Fruit fly (Drosophila melanogaster) whole organism, embryonic: ENCODE results near the gene grnd.

Source experiments
- ATbp ChIP-seq: fragments of 200-800 bp; sonication (Bioruptor generic); optimal IDR thresholded peaks from 2 replicates; lab custom pipeline; 2017; ENCODE audit warnings: missing biosample characterization, mild to moderate bottlenecking, missing genetic modification characterization, missing genetic modification reagents
- Atf-2 ChIP-seq: fragments of 200-800 bp; sonication (Bioruptor generic); optimal IDR thresholded peaks from 2 replicates; lab custom pipeline; 2016; ENCODE audit warnings: missing biosample characterization, missing genetic modification characterization
- Blimp-1 ChIP-seq: fragments of 200-800 bp; sonication (Bioruptor generic); optimal IDR thresholded peaks from 3 replicates; lab custom pipeline; 2018; ENCODE audit warnings: missing biosample characterization, missing genetic modification characterization, mild to moderate bottlenecking, moderate library complexity, missing genetic modification reagents
- CG1233 ChIP-seq: fragments of 200-800 bp; sonication (Bioruptor generic); optimal IDR thresholded peaks from 4 replicates; lab custom pipeline; 2018; ENCODE audit warnings: missing biosample characterization, mild to moderate bottlenecking, missing genetic modification characterization
- CG13287 ChIP-seq: fragments of 200-800 bp; sonication (Bioruptor generic); IDR thresholded peaks from 2 replicates; pipeline ENCODE4 v1.3.6; 2022; ENCODE audit warnings: missing biosample characterization, missing genetic modification characterization; ENCODE audit not compliant: partially characterized antibody
- CG13775 ChIP-seq: fragments of 200-800 bp; sonication (Bioruptor generic); optimal IDR thresholded peaks from 3 replicates; lab custom pipeline; 2017; ENCODE audit warnings: missing biosample characterization, mild to moderate bottlenecking, missing genetic modification characterization
- CG14667 ChIP-seq: fragments of 200-800 bp; sonication (Bioruptor generic); IDR thresholded peaks from 2 replicates; pipeline ENCODE4 v1.3.6; 2022; ENCODE audit warnings: missing biosample characterization, missing genetic modification characterization
- CG15514 ChIP-seq: fragments of 200-800 bp; sonication (Bioruptor generic); optimal IDR thresholded peaks from 3 replicates; lab custom pipeline; 2017; ENCODE audit warnings: missing biosample characterization, missing genetic modification characterization, mild to moderate bottlenecking, moderate library complexity, missing genetic modification reagents
- CG15601 ChIP-seq: fragments of 200-800 bp; sonication (Bioruptor generic); optimal IDR thresholded peaks from 3 replicates; lab custom pipeline; 2019; ENCODE audit warnings: missing biosample characterization, mild to moderate bottlenecking, missing genetic modification characterization, moderate library complexity
- CG1603 ChIP-seq: fragments of 200-800 bp; sonication (Bioruptor generic); optimal IDR thresholded peaks from 2 replicates; lab custom pipeline; 2019; ENCODE audit warnings: missing biosample characterization, mild to moderate bottlenecking, missing genetic modification characterization, moderate library complexity
- CG17612 ChIP-seq: fragments of 200-800 bp; sonication (Bioruptor generic); IDR thresholded peaks from 2 replicates; pipeline ENCODE4 v1.3.6; 2022; ENCODE audit warnings: missing biosample characterization, missing genetic modification characterization
- CG1832 ChIP-seq: fragments of 200-800 bp; sonication (Bioruptor generic); optimal IDR thresholded peaks from 2 replicates; lab custom pipeline; 2017; ENCODE audit warnings: missing biosample characterization, mild to moderate bottlenecking, missing genetic modification characterization, inconsistent platforms
- CG31224 ChIP-seq: fragments of 200-800 bp; sonication (Bioruptor generic); IDR thresholded peaks from 2 replicates; pipeline ENCODE4 v1.3.6; 2022; ENCODE audit warnings: missing biosample characterization, missing genetic modification characterization
- CG3163 ChIP-seq: fragments of 200-800 bp; sonication (Bioruptor generic); optimal IDR thresholded peaks from 3 replicates; lab custom pipeline; 2016; ENCODE audit warnings: missing biosample characterization, missing genetic modification characterization
- CG32532 ChIP-seq: fragments of 200-800 bp; sonication (Bioruptor generic); IDR thresholded peaks from 2 replicates; pipeline ENCODE4 v1.3.6; 2022; ENCODE audit warnings: missing biosample characterization, missing genetic modification characterization
- CG3726 ChIP-seq: fragments of 200-800 bp; sonication (Bioruptor generic); IDR thresholded peaks from 3 replicates; pipeline ENCODE4, ENCODE4 v1.3.6; 2022; ENCODE audit warnings: missing biosample characterization, missing genetic modification characterization
- CG4424 ChIP-seq: fragments of 200-800 bp; sonication (Bioruptor generic); optimal IDR thresholded peaks from 3 replicates; lab custom pipeline; 2016; ENCODE audit warnings: missing biosample characterization, missing genetic modification characterization
- CG6254 ChIP-seq: fragments of 200-800 bp; sonication (Bioruptor generic); optimal IDR thresholded peaks from 3 replicates; lab custom pipeline; 2017; ENCODE audit warnings: mild to moderate bottlenecking, missing biosample characterization, missing genetic modification reagents, missing genetic modification characterization
- CG6683 ChIP-seq: fragments of 200-800 bp; sonication (Bioruptor generic); optimal IDR thresholded peaks from 2 replicates; lab custom pipeline; 2017; ENCODE audit warnings: missing biosample characterization, mild to moderate bottlenecking, missing genetic modification characterization, missing genetic modification reagents
- CG6813 ChIP-seq: fragments of 200-800 bp; sonication (Bioruptor generic); optimal IDR thresholded peaks from 2 replicates; lab custom pipeline; 2017; ENCODE audit warnings: missing biosample characterization, missing genetic modification characterization, mild to moderate bottlenecking, moderate library complexity, missing genetic modification reagents
- CG8359 ChIP-seq: fragments of 200-800 bp; sonication (Bioruptor generic); optimal IDR thresholded peaks from 2 replicates; lab custom pipeline; 2017; ENCODE audit warnings: missing biosample characterization, mild to moderate bottlenecking, missing genetic modification characterization, borderline replicate concordance
- CG9797 ChIP-seq: fragments of 200-800 bp; sonication (Bioruptor generic); optimal IDR thresholded peaks from 3 replicates; lab custom pipeline; 2018; ENCODE audit warnings: missing biosample characterization, mild to moderate bottlenecking, missing genetic modification characterization
- CG9817 ChIP-seq: fragments of 200-800 bp; sonication (Bioruptor generic); optimal IDR thresholded peaks from 2 replicates; lab custom pipeline; 2018; ENCODE audit warnings: missing biosample characterization, mild to moderate bottlenecking, missing genetic modification characterization, moderate library complexity
- D ChIP-seq, 2 experiments: fragments of 200-800 bp in 1 of 2; fragments of >200 bp in 1 of 2; sonication (Bioruptor generic) in 1 of 2; optimal IDR thresholded peaks; 2 replicates in 1 of 2; 3 replicates in 1 of 2; lab custom pipeline; 2017; ENCODE audit warnings: mild to moderate bottlenecking in 1 of 2, missing biosample characterization in 1 of 2, missing genetic modification characterization in 1 of 2, missing genetic modification reagents in 1 of 2
- Hr3 ChIP-seq: fragments of 200-800 bp; sonication (Bioruptor generic); optimal IDR thresholded peaks from 3 replicates; lab custom pipeline; 2016; ENCODE audit warnings: missing biosample characterization, missing genetic modification characterization
- Hsf ChIP-seq: fragments of 200-800 bp; sonication (Bioruptor generic); optimal IDR thresholded peaks from 3 replicates; lab custom pipeline; 2016; ENCODE audit warnings: missing biosample characterization, missing genetic modification characterization
- Mad ChIP-seq: fragments of 200-800 bp; sonication (Bioruptor generic); optimal IDR thresholded peaks from 2 replicates; lab custom pipeline; 2016; ENCODE audit warnings: missing biosample characterization, missing genetic modification characterization
- Mes4 ChIP-seq: fragments of 200-800 bp; sonication (Bioruptor generic); optimal IDR thresholded peaks from 2 replicates; lab custom pipeline; 2016; ENCODE audit warnings: missing biosample characterization, missing genetic modification characterization
- Pdp1 ChIP-seq, 2 experiments: fragments of 200-800 bp; sonication (Bioruptor generic); optimal IDR thresholded peaks; 3 replicates each; lab custom pipeline; 2016; ENCODE audit warnings: missing biosample characterization in 2 of 2, missing genetic modification characterization in 2 of 2, mild to moderate bottlenecking in 1 of 2, moderate library complexity in 1 of 2
- Sox100B ChIP-seq: fragments of 200-800 bp; sonication (Bioruptor generic); optimal IDR thresholded peaks from 3 replicates; lab custom pipeline; 2018; ENCODE audit warnings: missing biosample characterization, mild to moderate bottlenecking, missing genetic modification characterization
- Xrp1 ChIP-seq: fragments of 200-800 bp; sonication (Bioruptor generic); IDR thresholded peaks from 2 replicates; pipeline ENCODE4 v1.3.6; 2022; ENCODE audit warnings: missing biosample characterization, missing genetic modification characterization
- YL-1 ChIP-seq: fragments of 200-800 bp; sonication (Bioruptor generic); optimal IDR thresholded peaks from 3 replicates; lab custom pipeline; 2017; ENCODE audit warnings: missing biosample characterization, mild to moderate bottlenecking, missing genetic modification characterization
- ab ChIP-seq: fragments of 200-800 bp; sonication (Bioruptor generic); optimal IDR thresholded peaks from 2 replicates; lab custom pipeline; 2016; ENCODE audit warnings: missing biosample characterization, missing genetic modification characterization
- ac ChIP-seq: fragments of 200-800 bp; sonication (Bioruptor generic); optimal IDR thresholded peaks from 3 replicates; lab custom pipeline; 2017; ENCODE audit warnings: missing biosample characterization, mild to moderate bottlenecking, missing genetic modification characterization
- al ChIP-seq: fragments of 200-800 bp; sonication (Bioruptor generic); IDR thresholded peaks from 2 replicates; pipeline ENCODE4 v1.3.6; 2022; ENCODE audit warnings: missing biosample characterization, missing genetic modification characterization
- ash1 ChIP-seq: fragments of 200-800 bp; sonication (Bioruptor generic); optimal IDR thresholded peaks from 2 replicates; lab custom pipeline; 2018; ENCODE audit warnings: missing biosample characterization, mild to moderate bottlenecking, missing genetic modification characterization
- bcd ChIP-seq: fragments of 200-800 bp; sonication (Bioruptor generic); optimal IDR thresholded peaks from 2 replicates; lab custom pipeline; 2017; ENCODE audit warnings: missing biosample characterization, mild to moderate bottlenecking, missing genetic modification characterization
- bsh ChIP-seq, 2 experiments: fragments of 200-800 bp; sonication (Bioruptor generic); optimal IDR thresholded peaks; 2 replicates each; lab custom pipeline; 2017 to 2018; ENCODE audit warnings: mild to moderate bottlenecking in 2 of 2, missing biosample characterization in 2 of 2, missing genetic modification characterization in 2 of 2, moderate library complexity in 1 of 2
- croc ChIP-seq: fragments of 200-800 bp; sonication (Bioruptor generic); conservative IDR thresholded peaks from 3 replicates; pipeline ENCODE4 v1.3.6; 2022; ENCODE audit warnings: missing biosample characterization, missing genetic modification characterization
- dan ChIP-seq: fragments of 200-800 bp; sonication (Bioruptor generic); IDR thresholded peaks from 2 replicates; pipeline ENCODE4 v1.3.6; 2022; ENCODE audit warnings: missing biosample characterization, missing genetic modification characterization
- dpn ChIP-seq, 2 experiments: fragments of 200-800 bp; sonication (Bioruptor generic); optimal IDR thresholded peaks; 3 replicates each; lab custom pipeline; 2016; ENCODE audit warnings: missing biosample characterization in 2 of 2, missing genetic modification characterization in 2 of 2
- ems ChIP-seq: fragments of 200-800 bp; sonication (Bioruptor generic); optimal IDR thresholded peaks from 3 replicates; lab custom pipeline; 2016; ENCODE audit warnings: missing biosample characterization, missing genetic modification characterization
- jing ChIP-seq: fragments of 200-800 bp; sonication (Bioruptor generic); optimal IDR thresholded peaks from 2 replicates; lab custom pipeline; 2018; ENCODE audit warnings: missing biosample characterization, mild to moderate bottlenecking, missing genetic modification characterization
- lov ChIP-seq, 2 experiments: fragments of 200-800 bp in 1 of 2; fragments of >200 bp in 1 of 2; sonication (Bioruptor generic) in 1 of 2; IDR thresholded peaks in 1 of 2; optimal IDR thresholded peaks in 1 of 2; 2 replicates in 1 of 2; 3 replicates in 1 of 2; pipeline versions ENCODE4 v1.3.6 to Lab custom; 2017 to 2022; ENCODE audit warnings: missing biosample characterization in 1 of 2, missing genetic modification characterization in 1 of 2
- row ChIP-seq: fragments of 200-800 bp; sonication (Bioruptor generic); IDR thresholded peaks from 3 replicates; pipeline ENCODE4 v1.3.6; 2022; ENCODE audit warnings: missing biosample characterization, missing genetic modification characterization
- sens ChIP-seq: fragments of 200-800 bp; sonication (Bioruptor generic); peaks from one replicate; lab custom pipeline; 2016; ENCODE audit warnings: missing biosample characterization, missing genetic modification characterization
- sim ChIP-seq: fragments of 200-800 bp; sonication (Bioruptor generic); IDR thresholded peaks from 2 replicates; pipeline ENCODE4 v1.3.6; 2022; ENCODE audit warnings: missing biosample characterization, missing genetic modification characterization
- slp2 ChIP-seq: fragments of 200-800 bp; sonication (Bioruptor generic); optimal IDR thresholded peaks from 2 replicates; lab custom pipeline; 2016; ENCODE audit warnings: missing biosample characterization, missing genetic modification characterization
- stc ChIP-seq: fragments of 200-800 bp; sonication (Bioruptor generic); IDR thresholded peaks from 2 replicates; pipeline ENCODE4 v1.3.6; 2022; ENCODE audit warnings: missing biosample characterization, missing genetic modification characterization

The grnd gene

dm6 chr2L:18504881-18505280 is 19.7 kb downstream of the grnd start (continued):
- TF ChIP-seq CG6813 (no peak), ab (GFP tag; lab: Kevin White, UChicago) (no peak), CG3163 (GFP tag; lab: Kevin White, UChicago) (peak; percentile 10), bsh (GFP tag; optimal IDR thresholded peaks at IDR 0.05; lab: Kevin White, UChicago) (peak; percentile 43 to 63), stc (peak; percentile 75), lov (optimal IDR thresholded peaks at IDR 0.05; lab: Kevin White, UChicago) (no peak), lov (GFP tag; IDR thresholded peaks at IDR 0.05; lab: Robert Waterston, UW) (0 out of 3 replicates have a peak, but pooled peaks have one; percentile 55), CG15514 (GFP tag; lab: Kevin White, UChicago) (no peak), CG1832 (no peak), row (GFP tag; lab: Robert Waterston, UW) (peak; percentile 74), CG9817 (tag; lab: Kevin White, UChicago) (no peak), al (GFP tag; lab: Robert Waterston, UW) (peak; percentile 31; the same call in 1 of the 2 replicates), ems (GFP tag; lab: Kevin White, UChicago) (no peak), Sox100B (GFP tag; lab: Kevin White, UChicago) (peak; percentile 12), Xrp1 (GFP tag; lab: Robert Waterston, UW) (peak; percentile 86), Mes4 (GFP tag; lab: Kevin White, UChicago) (peak; percentile 28), CG8359 (GFP tag; lab: Kevin White, UChicago) (peak; percentile 33), CG14667 (no peak), CG32532 (GFP tag; lab: Robert Waterston, UW) (peak; percentile 38; the same call in 1 of the 2 replicates), ac (GFP tag; lab: Kevin White, UChicago) (peak; percentile 57), YL-1 (GFP tag; lab: Kevin White, UChicago) (no peak), CG13287 (GFP tag; lab: Robert Waterston, UW) (no peak), CG15601 (tag; lab: Kevin White, UChicago) (peak; percentile 32), dpn (GFP tag; optimal IDR thresholded peaks at IDR 0.05; lab: Kevin White, UChicago) (peak; percentile 26 to 48), CG3726 (no peak), CG17612 (GFP tag; lab: Robert Waterston, UW) (no peak), CG9797 (GFP tag; lab: Kevin White, UChicago) (no peak), CG1233 (peak; percentile 23), Hsf (GFP tag; lab: Kevin White, UChicago) (peak; percentile 60)

- TF ChIP-seq Hr3 (peak; percentile 7), bcd (peak; percentile 18), sim (GFP tag; lab: Robert Waterston, UW) (peak; percentile 64; the same call in 1 of the 2 replicates), CG31224 (GFP tag; lab: Robert Waterston, UW) (no peak), ATbp (GFP tag; lab: Kevin White, UChicago) (peak; percentile 22), slp2 (peak; percentile 24), sens (GFP tag; lab: Kevin White, UChicago) (peak; percentile 96), CG6683 (GFP tag; lab: Kevin White, UChicago) (no peak), CG13775 (GFP tag; lab: Kevin White, UChicago) (peak; percentile 19), jing (GFP tag; lab: Kevin White, UChicago) (peak; percentile 15), Atf-2 (GFP tag; lab: Kevin White, UChicago) (peak; percentile 12), Mad (peak; percentile 6), Blimp-1 (peak; percentile 47), ash1 (GFP tag; lab: Kevin White, UChicago) (no peak), CG6254 (peak; percentile 44), croc (GFP tag; lab: Robert Waterston, UW) (peak; percentile 41; the same call in 1 of the 3 replicates), CG1603 (tag; lab: Kevin White, UChicago) (peak; percentile 49), dan (0 out of 2 replicates have a peak, but pooled peaks have one; percentile 25), CG4424 (GFP tag; lab: Kevin White, UChicago) (peak; percentile 30), Pdp1 (GFP tag; optimal IDR thresholded peaks at IDR 0.05; lab: Kevin White, UChicago) (peak in 1 of 2 experiments; percentile 5), D (optimal IDR thresholded peaks at IDR 0.05; lab: Kevin White, UChicago) (no peak), D (GFP tag; optimal IDR thresholded peaks at IDR 0.05; lab: Kevin White, UChicago) (peak; percentile 54)
These were observed 20.3 kb downstream of the grnd start for dm6 chr2L:18505475-18505874.
